Fruit fly (Drosophila melanogaster): Measurements from ENCODE around the gene Uch-L5.

Uch-L5 gene

dm6 chr3L:9476829-9477228 lies at the start of gene Uch-L5, which contains the start of gene Jarid2 (continued):
- TF ChIP-seq CG6791 (GFP tag; IDR thresholded peaks at IDR 0.05; ENCODE audit: partially characterized antibody), result peak; percentile 38; the same call in 1 of the 3 replicates
- no peak for TF ChIP-seq Jarid2 (GFP tag; optimal IDR thresholded peaks at IDR 0.05)
- peak; percentile 46 for TF ChIP-seq shn (GFP tag; optimal IDR thresholded peaks at IDR 0.05)
- no peak for TF ChIP-seq CG1529 (GFP tag; optimal IDR thresholded peaks at IDR 0.05)
- TF ChIP-seq pzg (GFP tag; optimal IDR thresholded peaks at IDR 0.05), result peak; percentile 95
- no peak for TF ChIP-seq HLH3B (GFP tag; IDR thresholded peaks at IDR 0.05)
- peak; percentile 40 for TF ChIP-seq CG3163 (GFP tag; optimal IDR thresholded peaks at IDR 0.05)
- peak; percentile 29 for TF ChIP-seq CG8944 (GFP tag; optimal IDR thresholded peaks at IDR 0.05)
- peak; percentile 60 for TF ChIP-seq Adf1 (GFP tag; IDR thresholded peaks at IDR 0.05)
- peak; percentile 98 for TF ChIP-seq YL-1 (GFP tag; optimal IDR thresholded peaks at IDR 0.05)
- TF ChIP-seq CG8924 (tag; optimal IDR thresholded peaks at IDR 0.05), result peak; percentile 58
- 0 out of 2 replicates have a peak, but pooled peaks have one; percentile 6 for TF ChIP-seq CG11247 (GFP tag; IDR thresholded peaks at IDR 0.05)
- no peak for TF ChIP-seq CG1792 (GFP tag; optimal IDR thresholded peaks at IDR 0.05)
- TF ChIP-seq CG4404 (GFP tag; IDR thresholded peaks at IDR 0.05), result no peak
- peak in 1 of 2 experiments; percentile 30 for TF ChIP-seq Hr51 (GFP tag; optimal IDR thresholded peaks at IDR 0.05)
- no peak for TF ChIP-seq ac (GFP tag; optimal IDR thresholded peaks at IDR 0.05)
- TF ChIP-seq Chrac-16 (GFP tag; optimal IDR thresholded peaks at IDR 0.05), result peak; percentile 32
- TF ChIP-seq trh (GFP tag; optimal IDR thresholded peaks at IDR 0.05), result no peak
- TF ChIP-seq Dad (GFP tag; optimal IDR thresholded peaks at IDR 0.05), result peak; percentile 51
- peak; percentile 52 for TF ChIP-seq bcd (GFP tag; optimal IDR thresholded peaks at IDR 0.05)
- TF ChIP-seq lab (GFP tag; optimal IDR thresholded peaks at IDR 0.05), result peak; percentile 65
- peak; percentile 60 for TF ChIP-seq NfI (GFP tag; optimal IDR thresholded peaks at IDR 0.05)
- no peak for TF ChIP-seq peb (GFP tag; IDR thresholded peaks at IDR 0.05)
- no peak for TF ChIP-seq nau (GFP tag; optimal IDR thresholded peaks at IDR 0.05)
- peak; percentile 80 for TF ChIP-seq HmgD (GFP tag; optimal IDR thresholded peaks at IDR 0.05)
- no peak for TF ChIP-seq CG8478 (optimal IDR thresholded peaks at IDR 0.05)
- TF ChIP-seq chif (GFP tag; optimal IDR thresholded peaks at IDR 0.05), result peak; percentile 33 to 38
- peak; percentile 57 for TF ChIP-seq pnt (GFP tag; optimal IDR thresholded peaks at IDR 0.05)
- 0 out of 3 replicates have a peak, but pooled peaks have one; percentile 11 for TF ChIP-seq ase (GFP tag; IDR thresholded peaks at IDR 0.05)
- peak; percentile 38 for TF ChIP-seq zen (tag; optimal IDR thresholded peaks at IDR 0.05)
- TF ChIP-seq Drgx (GFP tag; IDR thresholded peaks at IDR 0.05), result peak; percentile 31; the same call in 1 of the 2 replicates
- peak; percentile 41; the same call in 1 of the 4 replicates for TF ChIP-seq Gug (GFP tag; IDR thresholded peaks at IDR 0.05)
- no peak for TF ChIP-seq Dek (tag; optimal IDR thresholded peaks at IDR 0.05)
- TF ChIP-seq Usf (GFP tag; optimal IDR thresholded peaks at IDR 0.05), result no peak
- TF ChIP-seq CG12659 (GFP tag; optimal IDR thresholded peaks at IDR 0.05), result peak; percentile 91
- TF ChIP-seq maf-S (GFP tag; optimal IDR thresholded peaks at IDR 0.05), result peak; percentile 68
- TF ChIP-seq CG1832 (GFP tag; optimal IDR thresholded peaks at IDR 0.05), result no peak
- TF ChIP-seq Mad (GFP tag; optimal IDR thresholded peaks at IDR 0.05), result peak; percentile 43
- no peak for TF ChIP-seq CG17361 (GFP tag; IDR thresholded peaks at IDR 0.05)
- no peak for TF ChIP-seq jigr1 (GFP tag; IDR thresholded peaks at IDR 0.05)
- peak; percentile 11 for TF ChIP-seq CG12744 (GFP tag; optimal IDR thresholded peaks at IDR 0.05)
- TF ChIP-seq CG16863 (GFP tag; optimal IDR thresholded peaks at IDR 0.05), result peak; percentile 43
- TF ChIP-seq CG4820 (GFP tag; optimal IDR thresholded peaks at IDR 0.05), result peak; percentile 19
- TF ChIP-seq gt (GFP tag; IDR thresholded peaks at IDR 0.05), result no peak
- TF ChIP-seq CG12299 (tag; optimal IDR thresholded peaks at IDR 0.05), result no peak
- TF ChIP-seq Dfd (GFP tag; optimal IDR thresholded peaks at IDR 0.05), result no peak
- TF ChIP-seq eve (GFP tag; optimal IDR thresholded peaks at IDR 0.05), result no peak
- TF ChIP-seq CG4360 (GFP tag; IDR thresholded peaks at IDR 0.05), result peak; percentile 12
- TF ChIP-seq CG8089 (GFP tag; optimal IDR thresholded peaks at IDR 0.05), result no peak
- peak; percentile 22 for TF ChIP-seq CG3407 (GFP tag; optimal IDR thresholded peaks at IDR 0.05)
- 0 out of 2 replicates have a peak, but pooled peaks have one; percentile 17 for TF ChIP-seq unc-4 (GFP tag; IDR thresholded peaks at IDR 0.05; ENCODE audit: partially characterized antibody)
